Fruit fly (Drosophila melanogaster): ENCODE measurements around the gene Abcd3.

The Abcd3 gene

DNA sequence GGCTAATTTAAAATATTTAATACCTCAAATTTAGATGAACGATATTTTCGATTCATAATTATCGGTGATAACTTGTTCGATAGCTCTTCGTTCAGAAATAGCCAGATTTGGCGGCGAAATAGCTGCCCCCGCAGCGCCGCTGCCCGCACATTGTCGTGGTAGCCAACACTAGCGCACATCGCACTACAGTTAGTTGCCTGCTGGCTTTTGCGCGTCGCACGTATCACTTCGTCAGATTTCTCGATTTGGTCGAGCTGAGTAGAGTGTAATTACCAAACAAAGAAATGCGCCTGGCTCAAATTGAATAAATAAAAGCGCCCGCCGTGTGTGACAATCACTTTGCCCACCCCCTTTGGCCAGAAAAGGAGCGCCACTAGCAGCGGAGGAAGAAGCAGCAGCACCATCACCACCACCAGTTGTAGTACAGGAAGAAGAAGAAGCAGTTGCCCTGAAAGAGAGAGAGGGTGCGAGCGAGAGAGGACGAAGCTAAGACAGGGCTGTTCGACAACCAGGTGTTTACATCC lies at the start of gene Abcd3 (continued):
- TF ChIP-seq gem (tag; optimal IDR thresholded peaks at IDR 0.05), result no peak
- TF ChIP-seq ara (GFP tag; IDR thresholded peaks at IDR 0.05), result peak; percentile 36; the same call in 1 of the 2 replicates
- no peak for TF ChIP-seq CG9876 (GFP tag; optimal IDR thresholded peaks at IDR 0.05)
- peak; percentile 18 for TF ChIP-seq CG13775 (GFP tag; optimal IDR thresholded peaks at IDR 0.05)
- peak; percentile 23 for TF ChIP-seq CG7928 (GFP tag; optimal IDR thresholded peaks at IDR 0.05)
- no peak for TF ChIP-seq CG14667 (GFP tag; IDR thresholded peaks at IDR 0.05)
- peak; percentile 49 for TF ChIP-seq CG1603 (tag; optimal IDR thresholded peaks at IDR 0.05)
- peak; percentile 22 for TF ChIP-seq HLHmδ (GFP tag; optimal IDR thresholded peaks at IDR 0.05)
- TF ChIP-seq Dref (GFP tag; IDR thresholded peaks at IDR 0.05), result peak; percentile 81
- no peak for TF ChIP-seq Rx (GFP tag; IDR thresholded peaks at IDR 0.05)
- TF ChIP-seq Elba2 (GFP tag; optimal IDR thresholded peaks at IDR 0.05), result no peak
- peak; percentile 2 for TF ChIP-seq Lhr (GFP tag; optimal IDR thresholded peaks at IDR 0.05)
- TF ChIP-seq gcm (GFP tag; optimal IDR thresholded peaks at IDR 0.05), result peak; percentile 56
- peak; percentile 87 for TF ChIP-seq CG1832 (GFP tag; optimal IDR thresholded peaks at IDR 0.05)
- TF ChIP-seq CG11093 (GFP tag; IDR thresholded peaks at IDR 0.05), result no peak
- TF ChIP-seq Ravus (GFP tag; IDR thresholded peaks at IDR 0.05), result no peak
- peak; percentile 33; the same call in 1 of the 2 replicates for TF ChIP-seq CG3847 (GFP tag; IDR thresholded peaks at IDR 0.05)
- peak; percentile 34; the same call in 1 of the 2 replicates for TF ChIP-seq CG14014 (GFP tag; IDR thresholded peaks at IDR 0.05)
- no peak for TF ChIP-seq CG12391 (tag; optimal IDR thresholded peaks at IDR 0.05)
- TF ChIP-seq Dad (GFP tag; optimal IDR thresholded peaks at IDR 0.05), result no peak
- TF ChIP-seq Dek (tag; optimal IDR thresholded peaks at IDR 0.05), result peak; percentile 17
- TF ChIP-seq grau (tag; optimal IDR thresholded peaks at IDR 0.05), result peak; percentile 10
- TF ChIP-seq Side (GFP tag; optimal IDR thresholded peaks at IDR 0.05), result peak; percentile 34
- TF ChIP-seq CG4360 (GFP tag; IDR thresholded peaks at IDR 0.05), result no peak
- peak; percentile 47; the same call in 1 of the 2 replicates for TF ChIP-seq sob (GFP tag; IDR thresholded peaks at IDR 0.05)
- no peak for TF ChIP-seq CG4854 (GFP tag; optimal IDR thresholded peaks at IDR 0.05)
- TF ChIP-seq zfh2 (GFP tag; optimal IDR thresholded peaks at IDR 0.05), result no peak
- TF ChIP-seq sr (GFP tag; IDR thresholded peaks at IDR 0.05), result 0 out of 3 replicates have a peak, but pooled peaks have one; percentile 43
- TF ChIP-seq ato (GFP tag; IDR thresholded peaks at IDR 0.05; ENCODE audit: partially characterized antibody), result peak; percentile 60; the same call in 1 of the 2 replicates
- peak; percentile 44 for TF ChIP-seq Rfx (GFP tag; IDR thresholded peaks at IDR 0.05)
- TF ChIP-seq row (GFP tag; IDR thresholded peaks at IDR 0.05), result peak; percentile 73; the same call in 2 of the 3 replicates
- no peak for TF ChIP-seq CG11398 (GFP tag; optimal IDR thresholded peaks at IDR 0.05)
- TF ChIP-seq croc (GFP tag; conservative IDR thresholded peaks at IDR 0.05), result no peak
- TF ChIP-seq CG15514 (GFP tag; optimal IDR thresholded peaks at IDR 0.05), result peak; percentile 77
- no peak; the same call in 1 of the 2 replicates for TF ChIP-seq GATAe (GFP tag; conservative IDR thresholded peaks at IDR 0.05)
- no peak for TF ChIP-seq CG11695 (GFP tag; IDR thresholded peaks at IDR 0.05)
- TF ChIP-seq D19B (GFP tag; optimal IDR thresholded peaks at IDR 0.05), result no peak
- peak; percentile 46 for TF ChIP-seq CG6854 (GFP tag; optimal IDR thresholded peaks at IDR 0.05)
- no peak for TF ChIP-seq Camta (GFP tag; optimal IDR thresholded peaks at IDR 0.05)
- TF ChIP-seq Bdp1 (GFP tag; optimal IDR thresholded peaks at IDR 0.05), result no peak
- no peak for TF ChIP-seq unpg (GFP tag; optimal IDR thresholded peaks at IDR 0.05)
- peak; percentile 24 for TF ChIP-seq CG9727 (GFP tag; optimal IDR thresholded peaks at IDR 0.05)
- peak; percentile 1 for TF ChIP-seq Xbp1 (GFP tag; optimal IDR thresholded peaks at IDR 0.05)
- TF ChIP-seq wdn (GFP tag; IDR thresholded peaks at IDR 0.05), result no peak
- TF ChIP-seq CG34224 (GFP tag; IDR thresholded peaks at IDR 0.05; ENCODE audit: partially characterized antibody), result peak; percentile 73
- peak; percentile 27 for TF ChIP-seq Antp (GFP tag; optimal IDR thresholded peaks at IDR 0.05)
- no peak for TF ChIP-seq Kr (GFP tag; optimal IDR thresholded peaks at IDR 0.05)
- TF ChIP-seq exex (tag; optimal IDR thresholded peaks at IDR 0.05), result peak; percentile 54
- TF ChIP-seq sim (GFP tag; IDR thresholded peaks at IDR 0.05), result no peak
- TF ChIP-seq CG6689 (GFP tag; IDR thresholded peaks at IDR 0.05), result no peak
- peak; percentile 49 for TF ChIP-seq CG17829 (tag; optimal IDR thresholded peaks at IDR 0.05)
